Worm (Caenorhabditis elegans) whole organism, young adult: ENCODE results near the gene adt-2.

ENCODE experiments used
- B0035.1 ChIP-seq: sonication (generic microtip); optimal IDR thresholded peaks from 2 replicates; lab custom pipeline; 2016; ENCODE audit warnings: missing genetic modification characterization, mild to moderate bottlenecking, missing compliant biosample characterization, missing genotype, missing genetic modification reagents
- F10E7.11 ChIP-seq: sonication (generic microtip); optimal IDR thresholded peaks from 2 replicates; lab custom pipeline; 2017; ENCODE audit warnings: mild to moderate bottlenecking, missing genetic modification characterization, moderate library complexity, missing compliant biosample characterization
- F23B12.7 ChIP-seq: sonication (generic microtip); optimal IDR thresholded peaks from 2 replicates; lab custom pipeline; 2017; ENCODE audit warnings: missing genetic modification characterization, mild to moderate bottlenecking, missing compliant biosample characterization, antibody characterized with exemption, moderate library complexity; ENCODE audit not compliant: insufficient read depth
- F39B2.1 ChIP-seq: fragments of 200-800 bp; sonication (Bioruptor generic); IDR thresholded peaks from 2 replicates; pipeline ENCODE4 v1.3.6; 2022; ENCODE audit warnings: missing genetic modification reagents, missing genetic modification characterization, missing compliant biosample characterization
- F57C9.4 ChIP-seq: sonication (generic microtip); optimal IDR thresholded peaks from 2 replicates; lab custom pipeline; 2017; ENCODE audit warnings: mild to moderate bottlenecking, missing genetic modification characterization, missing compliant biosample characterization
- K11D2.4 ChIP-seq: fragments of 200-800 bp; sonication (Bioruptor generic); IDR thresholded peaks from 2 replicates; pipeline ENCODE4 v1.3.6; 2022; ENCODE audit warnings: missing genetic modification reagents, missing genetic modification characterization, missing compliant biosample characterization
- T07F8.4 ChIP-seq: sonication (generic microtip); optimal IDR thresholded peaks from 2 replicates; lab custom pipeline; 2016; ENCODE audit warnings: mild to moderate bottlenecking, missing genetic modification characterization, moderate library complexity, missing compliant biosample characterization
- Y56A3A.18 ChIP-seq: fragments of 200-800 bp; sonication (Bioruptor generic); IDR thresholded peaks from 2 replicates; pipeline ENCODE4 v1.3.6; 2022; ENCODE audit warnings: missing genetic modification reagents, missing genetic modification characterization, missing compliant biosample characterization
- Y79H2A.3 ChIP-seq: fragments of 200-800 bp; sonication (Bioruptor generic); conservative IDR thresholded peaks from 2 replicates; pipeline ENCODE4 v1.3.6; 2022; ENCODE audit warnings: missing genetic modification reagents, missing genetic modification characterization, missing compliant biosample characterization
- Y95B8A.8 ChIP-seq: fragments of 200-800 bp; sonication (Bioruptor generic); IDR thresholded peaks from 2 replicates; pipeline ENCODE4 v1.3.6; 2022; ENCODE audit warnings: missing genetic modification reagents, missing genetic modification characterization, missing compliant biosample characterization
- ama-1 ChIP-seq, 3 experiments: fragments of 150-350 bp in 1 of 3; sonication (generic microtip) in 2 of 3; optimal IDR thresholded peaks; 2 replicates each; lab custom pipeline; 2014 to 2018; ENCODE audit warnings: missing biosample characterization in 2 of 3, missing genetic modification characterization in 2 of 3, missing genetic modification reagents in 2 of 3
- athp-1 ChIP-seq: sonication (generic microtip); optimal IDR thresholded peaks from 2 replicates; lab custom pipeline; 2017; ENCODE audit warnings: mild to moderate bottlenecking, missing genetic modification characterization, missing compliant biosample characterization
- ccch-3 ChIP-seq: fragments of 200-800 bp; sonication (Bioruptor generic); optimal IDR thresholded peaks from 2 replicates; lab custom pipeline; 2018; ENCODE audit warnings: mild to moderate bottlenecking, missing genetic modification characterization, missing compliant biosample characterization
- cebp-1 ChIP-seq, 2 experiments: fragments of 200-800 bp in 1 of 2; sonication (Bioruptor generic) in 1 of 2; sonication (generic microtip) in 1 of 2; IDR thresholded peaks in 1 of 2; optimal IDR thresholded peaks in 1 of 2; 2 replicates each; pipeline versions ENCODE4 v1.3.6 to Lab custom; 2017 to 2022; ENCODE audit warnings: missing compliant biosample characterization in 2 of 2, missing genetic modification characterization in 2 of 2, mild to moderate bottlenecking in 1 of 2, missing genetic modification reagents in 1 of 2, moderate library complexity in 1 of 2
- ceh-100 ChIP-seq: fragments of 200-800 bp; sonication (Bioruptor generic); IDR thresholded peaks from 2 replicates; pipeline ENCODE4 v1.3.6; 2022; ENCODE audit warnings: missing genetic modification reagents, missing genetic modification characterization, missing compliant biosample characterization
- ets-4 ChIP-seq: fragments of 200-800 bp; sonication (Bioruptor generic); optimal IDR thresholded peaks from 2 replicates; lab custom pipeline; 2018; ENCODE audit warnings: mild to moderate bottlenecking, missing genetic modification characterization, missing compliant biosample characterization
- hlh-26 ChIP-seq: fragments of 200-800 bp; sonication (Bioruptor generic); conservative IDR thresholded peaks from 2 replicates; pipeline ENCODE4 v1.3.6; 2022; ENCODE audit warnings: missing genetic modification reagents, missing genetic modification characterization, missing compliant biosample characterization
- lin-40 ChIP-seq: sonication (generic microtip); optimal IDR thresholded peaks from 2 replicates; lab custom pipeline; 2016; ENCODE audit warnings: missing genetic modification characterization, mild to moderate bottlenecking, missing compliant biosample characterization, missing genotype, missing genetic modification reagents
- lin-54 ChIP-seq: fragments of 200-800 bp; sonication (Bioruptor generic); optimal IDR thresholded peaks from 2 replicates; lab custom pipeline; 2018; ENCODE audit warnings: mild to moderate bottlenecking, missing genetic modification characterization, missing compliant biosample characterization
- lsy-27 ChIP-seq: sonication (generic microtip); optimal IDR thresholded peaks from 2 replicates; lab custom pipeline; 2017; ENCODE audit warnings: missing genetic modification characterization, mild to moderate bottlenecking, missing compliant biosample characterization, antibody characterized with exemption, missing genotype, borderline replicate concordance; ENCODE audit not compliant: insufficient read depth
- madf-3 ChIP-seq: fragments of 200-800 bp; sonication (Bioruptor generic); IDR thresholded peaks from 2 replicates; pipeline ENCODE4 v1.3.6; 2022; ENCODE audit warnings: missing genetic modification reagents, missing genetic modification characterization, missing compliant biosample characterization
- nfya-1 ChIP-seq: sonication (generic microtip); optimal IDR thresholded peaks from 2 replicates; lab custom pipeline; 2017; ENCODE audit warnings: antibody characterized with exemption, missing compliant biosample characterization, missing genetic modification characterization, borderline replicate concordance; ENCODE audit not compliant: insufficient read depth
- nhr-120 ChIP-seq: fragments of 200-800 bp; sonication (Bioruptor generic); IDR thresholded peaks from 2 replicates; pipeline ENCODE4 v1.3.6; 2022; ENCODE audit warnings: missing genetic modification characterization, missing compliant biosample characterization
- nhr-80 ChIP-seq: sonication (generic microtip); optimal IDR thresholded peaks from 2 replicates; lab custom pipeline; 2016; ENCODE audit warnings: missing genetic modification characterization, missing compliant biosample characterization
- pha-4 ChIP-seq: fragments of 150-350 bp; sonication (generic microtip); optimal IDR thresholded peaks from 2 replicates; lab custom pipeline; 2014; ENCODE audit warnings: missing biosample characterization, missing genetic modification reagents, missing genetic modification characterization
- rcor-1 ChIP-seq: fragments of 200-800 bp; sonication (Bioruptor generic); IDR thresholded peaks from 2 replicates; pipeline ENCODE4 v1.3.6; 2022; ENCODE audit warnings: missing genetic modification reagents, missing genetic modification characterization, missing compliant biosample characterization
- repo-1 ChIP-seq: sonication (generic microtip); optimal IDR thresholded peaks from 2 replicates; lab custom pipeline; 2017; ENCODE audit warnings: mild to moderate bottlenecking, missing genetic modification characterization, missing compliant biosample characterization
- somi-1 ChIP-seq: fragments of 200-800 bp; sonication (Bioruptor generic); optimal IDR thresholded peaks from 2 replicates; lab custom pipeline; 2018; ENCODE audit warnings: mild to moderate bottlenecking, missing genetic modification characterization, missing compliant biosample characterization
- tlf-1 ChIP-seq: fragments of 200-800 bp; sonication (Bioruptor generic); optimal IDR thresholded peaks from 2 replicates; lab custom pipeline; 2018; ENCODE audit warnings: mild to moderate bottlenecking, missing genetic modification characterization, missing compliant biosample characterization
- unc-130 ChIP-seq: sonication (generic microtip); optimal IDR thresholded peaks from 2 replicates; lab custom pipeline; 2016; ENCODE audit warnings: missing genetic modification reagents, missing genetic modification characterization, missing compliant biosample characterization
- zfh-2 ChIP-seq: fragments of 200-800 bp; sonication (Bioruptor generic); conservative IDR thresholded peaks from 2 replicates; pipeline ENCODE4 v1.3.6; 2022; ENCODE audit warnings: missing genetic modification reagents, missing genetic modification characterization, missing compliant biosample characterization
- ztf-18 ChIP-seq: sonication (generic microtip); optimal IDR thresholded peaks from 2 replicates; lab custom pipeline; 2016; ENCODE audit warnings: missing genotype, mild to moderate bottlenecking, missing genetic modification characterization, missing compliant biosample characterization
- ztf-26 ChIP-seq: sonication (generic microtip); optimal IDR thresholded peaks from 2 replicates; lab custom pipeline; 2017; ENCODE audit warnings: missing genetic modification characterization, missing compliant biosample characterization

Gene adt-2

DNA sequence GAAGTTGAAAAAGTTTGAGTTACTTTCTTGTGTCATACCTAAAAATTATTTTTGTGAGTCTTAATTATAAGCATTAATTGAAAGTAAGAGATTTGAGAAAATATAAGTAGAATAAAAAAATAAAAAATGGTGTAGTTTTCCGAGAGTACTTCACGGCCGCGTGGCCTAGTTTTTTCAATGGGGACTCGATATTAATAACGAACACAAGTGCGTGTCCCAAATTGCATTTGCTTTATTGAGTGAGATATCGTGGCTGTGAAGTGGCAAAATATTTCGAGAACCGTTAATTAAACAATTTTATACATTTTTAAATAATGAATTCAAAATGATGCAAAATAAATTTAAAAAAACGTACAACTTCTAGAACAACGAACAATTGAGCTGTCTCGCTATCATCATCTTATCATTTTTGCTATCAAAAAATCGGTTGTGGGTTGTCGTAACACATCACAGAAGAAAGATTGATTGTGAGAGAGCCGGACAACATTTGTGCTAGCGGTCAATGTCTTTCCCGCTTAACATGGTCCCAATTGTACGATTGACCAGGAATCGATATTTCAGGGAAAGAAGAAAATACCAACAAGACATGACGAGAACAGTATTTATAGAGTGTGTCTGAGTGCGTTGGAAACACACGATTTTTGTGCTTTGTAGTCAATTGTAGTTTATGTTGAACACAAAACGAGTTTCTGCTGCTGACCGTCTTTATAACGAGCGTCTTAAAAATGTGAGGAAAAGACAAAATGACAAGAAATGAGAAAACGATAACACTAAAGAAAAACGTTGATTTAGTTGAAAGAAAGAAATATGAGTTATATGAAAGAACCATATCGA is 16.1 kb upstream of the adt-2 start, which contains the start of gene apy-1 (continued):
- TF ChIP-seq ccch-3 (GFP tag; lab: Kevin White, UChicago) (no peak), lin-40 (tag; lab: Kevin White, UChicago) (peak; percentile 11), F39B2.1 (GFP tag; lab: Robert Waterston, UW) (no peak), somi-1 (GFP tag; lab: Kevin White, UChicago) (no peak), nhr-120 (GFP tag; lab: Robert Waterston, UW) (no peak), T07F8.4 (tag; lab: Kevin White, UChicago) (no peak), F23B12.7 (tag; lab: Kevin White, UChicago) (peak; percentile 10), B0035.1 (tag; lab: Kevin White, UChicago) (no peak), K11D2.4 (GFP tag; lab: Robert Waterston, UW) (0 out of 2 replicates have a peak, but pooled peaks have one; percentile 23), pha-4 (tag; lab: Kevin White, UChicago) (no peak), madf-3 (GFP tag; lab: Robert Waterston, UW) (no peak), ztf-26 (tag; lab: Kevin White, UChicago) (peak; percentile 14), repo-1 (tag; lab: Kevin White, UChicago) (no peak), nfya-1 (tag; lab: Kevin White, UChicago) (no peak), zfh-2 (no peak), rcor-1 (GFP tag; lab: Robert Waterston, UW) (no peak), tlf-1 (GFP tag; lab: Kevin White, UChicago) (no peak), nhr-80 (tag; lab: Kevin White, UChicago) (peak; percentile 59), unc-130 (GFP tag; lab: Kevin White, UChicago) (peak; percentile 14), Y79H2A.3 (GFP tag; lab: Robert Waterston, UW) (no peak)

DNA sequence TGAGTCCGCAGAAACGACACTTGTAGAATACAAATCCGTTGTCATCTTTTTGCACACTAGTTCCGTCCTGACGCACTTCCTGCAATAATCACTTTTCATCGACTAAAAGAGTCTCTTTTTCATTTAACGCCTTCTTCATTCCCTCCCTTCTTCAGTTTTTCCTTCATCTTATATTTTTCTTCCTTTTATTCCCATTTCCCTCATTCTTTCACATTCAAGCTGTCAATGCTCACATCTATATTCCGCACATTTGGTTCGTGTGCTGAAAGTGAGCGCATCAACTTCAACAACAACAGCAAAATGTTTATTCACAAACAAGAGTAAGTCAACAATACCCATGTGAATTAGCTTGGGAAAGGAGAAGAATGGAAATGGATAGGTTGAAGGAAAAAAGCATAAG is 14.0 kb upstream of the adt-2 start, which contains the start of gene pcyt-1:
Gene pcyt-1 (plus strand): TSS at position 301 of the 400 bp plus-strand sequence.
- TF ChIP-seq Y95B8A.8 = no peak
- no peak for TF ChIP-seq hlh-26 (GFP tag; lab: Robert Waterston, UW)
- TF ChIP-seq ama-1 (optimal IDR thresholded peaks at IDR 0.05; lab: Kevin White, UChicago) = no peak
- TF ChIP-seq ama-1 (GFP tag; optimal IDR thresholded peaks at IDR 0.05; lab: Kevin White, UChicago) = no peak
- TF ChIP-seq ets-4 (GFP tag; lab: Kevin White, UChicago) = no peak
- no peak for TF ChIP-seq ztf-18 (tag; lab: Kevin White, UChicago)
- TF ChIP-seq lin-54 (GFP tag; lab: Kevin White, UChicago) = no peak
- TF ChIP-seq, all 124 proteins: peak for 0

DNA sequence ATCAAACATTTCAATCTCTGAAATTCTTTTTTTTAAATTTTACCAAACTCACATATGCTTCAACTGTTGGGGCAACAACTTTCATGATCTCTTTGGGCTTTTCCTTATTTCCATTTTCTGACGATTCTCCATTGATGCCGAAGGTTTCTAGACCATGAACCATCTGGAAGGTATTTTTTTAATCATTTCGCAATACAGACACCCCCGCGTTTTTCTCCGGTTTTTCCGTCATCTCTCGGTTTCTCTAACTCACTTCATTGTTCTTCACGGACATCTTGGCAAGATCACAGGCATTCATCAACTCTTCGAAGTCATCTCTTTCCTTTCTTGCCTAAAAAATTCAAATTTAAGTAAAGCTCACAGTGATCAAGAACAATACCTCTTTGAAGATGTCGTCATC is 12.8 kb upstream of the adt-2 start:
- TF ChIP-seq cebp-1 (GFP tag; IDR thresholded peaks at IDR 0.05; lab: Robert Waterston, UW) (no peak), cebp-1 (tag; optimal IDR thresholded peaks at IDR 0.05; lab: Kevin White, UChicago) (peak; percentile 75), Y95B8A.8 (no peak), F10E7.11 (tag; lab: Kevin White, UChicago) (no peak)

DNA sequence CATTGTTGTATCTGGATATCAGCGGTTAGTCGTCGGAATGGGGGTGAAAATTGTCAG is 12.6 kb upstream of the adt-2 start, which contains the start of the genes unc-98 and F08C6.18:
Gene unc-98 (minus strand): TSS at position 48 of the 57 bp plus-strand sequence.
Gene F08C6.18 (minus strand): TSS at position 57 of the 57 bp plus-strand sequence.
- no peak for TF ChIP-seq F57C9.4
- TF ChIP-seq athp-1 (tag; lab: Kevin White, UChicago) = no peak
- TF ChIP-seq nhr-80 (tag; lab: Kevin White, UChicago) = no peak
- TF ChIP-seq Y56A3A.18 (GFP tag; lab: Robert Waterston, UW) = no peak
- no peak for TF ChIP-seq ceh-100 (GFP tag; lab: Robert Waterston, UW)
- no peak for TF ChIP-seq lsy-27 (tag; lab: Kevin White, UChicago)
